Worm (Caenorhabditis elegans) whole organism, L1 larva: ENCODE results near the gene F57B7.2.

Experiments used
- elt-2 ChIP-seq: sonication (generic microtip); optimal IDR thresholded peaks from 2 replicates; lab custom pipeline; 2016; ENCODE audit warnings: missing genetic modification characterization, mild to moderate bottlenecking, inconsistent platforms, missing compliant biosample characterization, missing genetic modification reagents
- hlh-4 ChIP-seq: sonication (generic microtip); optimal IDR thresholded peaks from 2 replicates; lab custom pipeline; 2016; ENCODE audit warnings: mild to moderate bottlenecking, missing genetic modification characterization, missing compliant biosample characterization
- irx-1 ChIP-seq: sonication (generic microtip); optimal IDR thresholded peaks from 2 replicates; lab custom pipeline; 2016; ENCODE audit warnings: missing genetic modification characterization, missing compliant biosample characterization
- nhr-77 ChIP-seq: fragments of 150-350 bp; optimal IDR thresholded peaks from 2 replicates; lab custom pipeline; 2014; ENCODE audit warnings: missing biosample characterization, missing genetic modification characterization
- sox-4 ChIP-seq: sonication (generic microtip); optimal IDR thresholded peaks from 2 replicates; lab custom pipeline; 2016; ENCODE audit warnings: missing genetic modification characterization, missing compliant biosample characterization
- sptf-1 ChIP-seq: fragments of 150-350 bp; optimal IDR thresholded peaks from 2 replicates; lab custom pipeline; 2014; ENCODE audit warnings: missing biosample characterization, missing genetic modification characterization

DNA sequence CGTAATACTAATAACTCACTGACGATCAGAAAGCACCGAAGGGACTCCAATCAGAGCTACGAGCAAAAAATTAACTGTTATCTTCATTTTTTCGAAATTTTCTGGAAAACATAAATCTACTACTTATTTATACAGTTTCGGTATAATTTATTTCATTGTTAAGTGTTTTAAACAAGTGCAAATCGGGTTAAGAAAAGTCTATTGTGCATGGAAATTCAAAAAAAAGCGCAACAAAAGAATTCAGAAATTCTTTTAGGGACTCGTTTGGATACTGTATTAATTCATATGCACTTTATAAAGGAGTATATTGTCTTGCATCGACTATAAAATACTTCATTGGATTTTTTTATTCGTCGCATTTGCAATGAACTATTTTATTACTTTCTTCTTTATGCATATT, 28.8 kb upstream of the F57B7.2 start, which contains the start of the genes nas-20 and nas-21:
- TF ChIP-seq nhr-77 (no peak), hlh-4 (tag; lab: Kevin White, UChicago) (no peak), elt-2 (tag; lab: Kevin White, UChicago) (no peak), sox-4 (tag; lab: Kevin White, UChicago) (no peak), sptf-1 (tag; lab: Kevin White, UChicago) (no peak), irx-1 (no peak)
